Fruit fly (Drosophila melanogaster): ENCODE measurements around the gene orb2.

Gene orb2

DNA sequence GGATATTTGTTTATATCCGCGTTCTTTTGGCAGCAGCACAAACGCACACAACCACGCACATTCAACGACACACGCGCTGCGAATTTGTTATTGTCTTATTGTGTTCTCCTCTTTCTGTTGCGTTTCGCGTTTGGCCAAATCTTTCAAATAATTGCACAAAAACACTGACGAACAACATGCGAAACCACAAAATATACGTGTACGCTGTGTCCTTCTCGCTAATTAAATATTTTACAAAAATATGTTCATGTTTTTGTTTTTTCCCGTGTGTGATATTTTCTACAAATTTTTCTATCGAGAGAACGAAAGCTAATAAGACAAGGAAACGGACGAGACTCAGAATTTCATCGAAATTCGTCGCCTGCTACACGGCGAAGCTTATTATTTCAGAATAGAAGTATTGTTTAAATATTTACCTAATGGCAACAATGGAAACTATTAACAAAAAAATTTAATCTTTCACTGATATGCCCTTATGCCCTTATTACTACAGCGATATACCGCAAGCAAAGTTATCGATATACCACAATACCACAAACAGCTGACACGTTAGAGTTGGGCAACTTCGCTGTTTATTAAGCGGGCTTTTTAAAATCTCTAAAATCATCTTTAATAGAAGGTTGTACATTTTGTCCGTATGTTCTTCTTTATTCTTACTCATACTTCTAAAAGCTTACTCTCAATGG is at the start of gene orb2, which contains the start of gene CG43783:
TSS of gene orb2 (minus strand) at position 502 of the 686 bp plus-strand sequence.
TSS of gene CG43783 (minus strand) at position 311 of the 686 bp plus-strand sequence.
- TF ChIP-seq CG8159 (tag; optimal IDR thresholded peaks at IDR 0.05) (no peak), rn (GFP tag; IDR thresholded peaks at IDR 0.05) (no peak), D1 (tag; optimal IDR thresholded peaks at IDR 0.05) (no peak), CG10348 (GFP tag; IDR thresholded peaks at IDR 0.05) (no peak), Ets98B (GFP tag; IDR thresholded peaks at IDR 0.05) (no peak), CG34367 (tag; optimal IDR thresholded peaks at IDR 0.05) (no peak), CG4496 (GFP tag; IDR thresholded peaks at IDR 0.05) (no peak), EcR (GFP tag; optimal IDR thresholded peaks at IDR 0.05) (no peak), fd96Ca (GFP tag; IDR thresholded peaks at IDR 0.05) (no peak), CG14655 (GFP tag; optimal IDR thresholded peaks at IDR 0.05) (no peak), Snoo (tag; optimal IDR thresholded peaks at IDR 0.05) (no peak), CG12605 (GFP tag; IDR thresholded peaks at IDR 0.05) (no peak), CG9948 (tag; optimal IDR thresholded peaks at IDR 0.05) (no peak), Pif1A (GFP tag; optimal IDR thresholded peaks at IDR 0.05) (no peak), gl (tag; optimal IDR thresholded peaks at IDR 0.05) (no peak), CG17806 (tag; optimal IDR thresholded peaks at IDR 0.05) (no peak), CG32121 (GFP tag; IDR thresholded peaks at IDR 0.05) (no peak), Pif1B (GFP tag; optimal IDR thresholded peaks at IDR 0.05) (no peak)

DNA sequence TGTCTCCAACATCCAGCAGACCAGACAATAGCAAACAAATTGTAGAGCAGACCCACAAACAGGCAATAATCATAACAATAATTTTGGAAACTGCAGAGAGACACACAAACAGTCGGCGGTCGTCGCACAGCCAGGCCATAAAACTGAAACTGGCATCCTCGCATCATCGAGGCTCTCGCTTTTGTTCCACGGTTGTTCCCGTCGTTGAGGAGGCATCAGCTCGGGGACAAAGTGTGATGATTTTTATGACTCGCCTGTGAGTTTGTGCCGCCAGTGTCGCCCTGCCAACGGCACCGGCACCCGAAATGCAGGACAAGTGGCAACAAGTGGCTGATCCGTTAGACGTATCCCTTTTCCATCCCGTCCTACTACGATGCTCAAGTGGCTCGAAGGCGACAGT is 49.1 kb upstream of the orb2 start:
- TF ChIP-seq CG8159 (tag; optimal IDR thresholded peaks at IDR 0.05) (no peak), Snoo (tag; optimal IDR thresholded peaks at IDR 0.05) (no peak), CG15710 (tag; optimal IDR thresholded peaks at IDR 0.05) (no peak), gl (tag; optimal IDR thresholded peaks at IDR 0.05) (no peak), CG32121 (GFP tag; IDR thresholded peaks at IDR 0.05) (no peak), CG9948 (tag; optimal IDR thresholded peaks at IDR 0.05) (no peak), CG8301 (tag; optimal IDR thresholded peaks at IDR 0.05) (no peak), CG4496 (GFP tag; IDR thresholded peaks at IDR 0.05) (no peak), CG34367 (tag; optimal IDR thresholded peaks at IDR 0.05) (no peak), Pif1B (GFP tag; optimal IDR thresholded peaks at IDR 0.05) (no peak), CG12605 (GFP tag; IDR thresholded peaks at IDR 0.05) (no peak), fd96Ca (GFP tag; IDR thresholded peaks at IDR 0.05) (no peak), rn (GFP tag; IDR thresholded peaks at IDR 0.05) (no peak), CG14655 (GFP tag; optimal IDR thresholded peaks at IDR 0.05) (no peak), Ets98B (GFP tag; IDR thresholded peaks at IDR 0.05) (no peak), EcR (GFP tag; optimal IDR thresholded peaks at IDR 0.05) (no peak), CG10348 (GFP tag; IDR thresholded peaks at IDR 0.05) (no peak), CG13204 (GFP tag; optimal IDR thresholded peaks at IDR 0.05) (no peak), Pif1A (GFP tag; optimal IDR thresholded peaks at IDR 0.05) (no peak), D1 (tag; optimal IDR thresholded peaks at IDR 0.05) (no peak)

DNA sequence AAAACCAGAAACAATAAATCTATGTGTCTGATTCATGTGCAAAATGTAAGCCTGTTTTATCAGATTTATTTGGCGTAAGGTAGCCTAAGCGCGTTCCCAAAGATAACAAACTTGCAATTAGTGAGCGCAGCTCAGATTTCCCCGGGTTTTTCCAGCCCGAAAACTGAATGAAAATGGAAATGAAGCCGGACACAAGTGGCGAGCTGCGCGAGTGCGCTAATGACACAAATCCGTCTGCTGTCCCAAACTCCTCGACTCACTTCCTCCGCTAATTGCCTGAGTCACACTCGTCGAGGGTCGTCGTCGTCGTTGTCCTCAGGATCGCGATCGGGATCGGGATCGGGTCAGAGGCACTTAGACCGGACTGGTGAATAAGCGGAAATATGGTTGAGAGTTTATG is 48.3 kb upstream of the orb2 start:
- no peak for TF ChIP-seq D1 (tag; optimal IDR thresholded peaks at IDR 0.05)

DNA sequence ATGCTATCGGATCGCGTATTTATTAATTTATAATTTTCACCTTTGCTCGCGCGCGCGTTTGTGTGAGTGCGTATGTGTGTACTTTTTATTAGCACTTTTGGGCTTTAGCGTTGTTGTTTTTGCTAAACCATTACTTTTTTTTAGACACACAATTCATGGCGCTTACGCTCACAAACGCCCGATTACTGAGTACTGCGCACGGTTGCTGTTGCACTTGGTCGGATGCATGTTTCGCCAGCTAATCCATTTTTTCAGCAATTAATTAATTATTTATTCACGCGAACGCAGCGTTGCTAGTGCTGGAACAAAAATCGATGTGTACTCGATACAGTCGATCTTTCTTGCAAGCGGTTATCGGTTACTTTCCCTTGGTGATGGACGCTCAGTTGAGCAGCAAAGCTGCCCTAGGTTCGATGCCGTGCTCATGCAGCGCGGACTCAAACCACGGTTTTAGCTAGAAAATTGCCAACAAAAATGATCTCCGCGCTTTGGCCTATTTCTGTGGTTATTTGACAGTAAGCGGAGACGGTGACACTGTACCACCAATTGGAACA is 43.5 kb upstream of the orb2 start, which contains the start of the genes smg and CG5087:
TSS of gene smg (minus strand) at position 304 of the 554 bp plus-strand sequence.
TSS of gene CG5087 (plus strand) at position 499 of the 554 bp plus-strand sequence.
- no peak for TF ChIP-seq CG34367 (tag; optimal IDR thresholded peaks at IDR 0.05)
- no peak for TF ChIP-seq CG12605 (GFP tag; IDR thresholded peaks at IDR 0.05)
- peak; percentile 22; the same call in 1 of the 2 replicates for TF ChIP-seq CG32121 (GFP tag; IDR thresholded peaks at IDR 0.05)
- 0 out of 2 replicates have a peak, but pooled peaks have one; percentile 10 for TF ChIP-seq rn (GFP tag; IDR thresholded peaks at IDR 0.05)

DNA sequence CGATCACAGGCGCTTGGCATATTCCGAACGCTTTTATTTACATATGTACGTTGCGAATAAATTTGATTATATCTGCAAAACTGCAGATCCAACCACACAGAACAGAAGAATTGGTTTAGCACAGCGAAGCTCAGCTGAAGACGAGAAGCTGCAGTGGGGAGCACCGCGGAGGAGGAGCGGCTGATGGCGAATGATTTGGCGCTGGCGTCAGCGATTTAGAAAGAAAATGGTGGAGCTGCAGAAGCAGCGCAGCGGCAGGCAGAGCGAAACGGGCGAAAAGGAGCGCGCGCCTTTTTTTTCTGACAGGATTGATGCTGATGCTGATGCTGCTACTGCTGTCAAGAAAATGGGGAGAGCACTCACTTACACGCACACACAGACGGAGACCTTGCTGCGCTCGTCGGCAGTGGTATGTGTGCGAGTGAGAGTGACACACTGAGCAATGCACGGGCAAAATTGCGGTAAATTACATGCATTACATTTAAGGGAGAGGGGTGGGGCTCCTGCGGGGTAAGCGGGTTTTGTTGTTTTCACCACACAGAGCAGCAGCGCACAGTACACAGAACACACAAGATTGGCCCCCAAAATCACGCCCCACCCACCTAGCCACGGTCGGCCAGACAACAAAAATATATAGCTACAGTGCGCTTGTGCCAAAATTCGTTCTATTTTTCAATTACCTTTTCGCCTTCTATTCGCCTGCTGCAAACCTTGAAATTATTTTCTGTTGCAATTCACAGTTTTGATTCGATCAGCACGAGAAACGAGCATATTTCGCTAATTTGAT is 42.8 kb upstream of the orb2 start:
- TF ChIP-seq fd96Ca (GFP tag; IDR thresholded peaks at IDR 0.05) (no peak), CG8301 (tag; optimal IDR thresholded peaks at IDR 0.05) (no peak), D1 (tag; optimal IDR thresholded peaks at IDR 0.05) (no peak), CG32121 (GFP tag; IDR thresholded peaks at IDR 0.05) (peak; percentile 22; the same call in 1 of the 2 replicates), CG34367 (tag; optimal IDR thresholded peaks at IDR 0.05) (no peak), Pif1A (GFP tag; optimal IDR thresholded peaks at IDR 0.05) (no peak), CG15710 (tag; optimal IDR thresholded peaks at IDR 0.05) (no peak), CG17806 (tag; optimal IDR thresholded peaks at IDR 0.05) (no peak), CG13204 (GFP tag; optimal IDR thresholded peaks at IDR 0.05) (peak; percentile 85), Pif1B (GFP tag; optimal IDR thresholded peaks at IDR 0.05) (no peak), CG10348 (GFP tag; IDR thresholded peaks at IDR 0.05) (no peak), CG12605 (GFP tag; IDR thresholded peaks at IDR 0.05) (no peak), Ets98B (GFP tag; IDR thresholded peaks at IDR 0.05) (peak; percentile 43; the same call in 1 of the 2 replicates), CG8159 (tag; optimal IDR thresholded peaks at IDR 0.05) (no peak), CG4496 (GFP tag; IDR thresholded peaks at IDR 0.05) (no peak; the same call in none of the 3 replicates), EcR (GFP tag; optimal IDR thresholded peaks at IDR 0.05) (peak; percentile 23), rn (GFP tag; IDR thresholded peaks at IDR 0.05) (no peak), gl (tag; optimal IDR thresholded peaks at IDR 0.05) (no peak), Snoo (tag; optimal IDR thresholded peaks at IDR 0.05) (no peak), CG14655 (GFP tag; optimal IDR thresholded peaks at IDR 0.05) (no peak), CG9948 (tag; optimal IDR thresholded peaks at IDR 0.05) (no peak)
